Fruit fly (Drosophila melanogaster) whole organism, embryonic: ENCODE results near the gene Snup.

Experiments used
- Asciz ChIP-seq: fragments of 200-800 bp; sonication (Bioruptor generic); optimal IDR thresholded peaks from 2 replicates; lab custom pipeline; 2017; ENCODE audit warnings: missing biosample characterization, mild to moderate bottlenecking, missing genetic modification characterization, missing genetic modification reagents
- Awh ChIP-seq: fragments of 200-800 bp; sonication (Bioruptor generic); IDR thresholded peaks from 2 replicates; pipeline ENCODE4, ENCODE4 v1.3.6; 2022; ENCODE audit warnings: missing biosample characterization, missing genetic modification characterization
- CG11560 ChIP-seq: fragments of 200-800 bp; sonication (Bioruptor generic); IDR thresholded peaks from 3 replicates; pipeline ENCODE4 v1.3.6; 2022; ENCODE audit warnings: missing biosample characterization, missing genetic modification characterization
- CG12236 ChIP-seq: fragments of 200-800 bp; sonication (Bioruptor generic); optimal IDR thresholded peaks from 2 replicates; lab custom pipeline; 2016; ENCODE audit warnings: missing biosample characterization, missing genetic modification characterization
- CG12769 ChIP-seq: fragments of 200-800 bp; sonication (Bioruptor generic); optimal IDR thresholded peaks from 2 replicates; lab custom pipeline; 2019; ENCODE audit warnings: missing biosample characterization, mild to moderate bottlenecking, missing genetic modification characterization, moderate library complexity
- CG13424 ChIP-seq: fragments of 200-800 bp; sonication (Bioruptor generic); optimal IDR thresholded peaks from 2 replicates; lab custom pipeline; 2019; ENCODE audit warnings: missing biosample characterization, mild to moderate bottlenecking, missing genetic modification characterization, moderate library complexity
- CG14710 ChIP-seq: fragments of 200-800 bp; sonication (Bioruptor generic); optimal IDR thresholded peaks from 3 replicates; lab custom pipeline; 2019; ENCODE audit warnings: missing biosample characterization, mild to moderate bottlenecking, missing genetic modification characterization, moderate library complexity
- CG17385 ChIP-seq: fragments of 200-800 bp; sonication (Bioruptor generic); optimal IDR thresholded peaks from 3 replicates; lab custom pipeline; 2018; ENCODE audit warnings: missing biosample characterization, mild to moderate bottlenecking, missing genetic modification characterization
- CG17802 ChIP-seq: fragments of 200-800 bp; sonication (Bioruptor generic); optimal IDR thresholded peaks from 2 replicates; lab custom pipeline; 2018; ENCODE audit warnings: missing biosample characterization, mild to moderate bottlenecking, missing genetic modification characterization, moderate library complexity
- CG17912 ChIP-seq: fragments of 200-800 bp; sonication (Bioruptor generic); optimal IDR thresholded peaks from 2 replicates; lab custom pipeline; 2018; ENCODE audit warnings: missing biosample characterization, mild to moderate bottlenecking, missing genetic modification characterization
- CG1792 ChIP-seq: fragments of 200-800 bp; sonication (Bioruptor generic); optimal IDR thresholded peaks from 2 replicates; lab custom pipeline; 2016; ENCODE audit warnings: missing biosample characterization, missing genetic modification characterization
- CG18476 ChIP-seq: fragments of 200-800 bp; sonication (Bioruptor generic); optimal IDR thresholded peaks from 2 replicates; lab custom pipeline; 2016; ENCODE audit warnings: missing biosample characterization, mild to moderate bottlenecking, missing genetic modification characterization
- CG31224 ChIP-seq: fragments of 200-800 bp; sonication (Bioruptor generic); IDR thresholded peaks from 2 replicates; pipeline ENCODE4 v1.3.6; 2022; ENCODE audit warnings: missing biosample characterization, missing genetic modification characterization
- CG3847 ChIP-seq: fragments of 200-800 bp; sonication (Bioruptor generic); IDR thresholded peaks from 2 replicates; pipeline ENCODE4 v1.3.6; 2022; ENCODE audit warnings: missing biosample characterization, missing genetic modification characterization
- CG7839 ChIP-seq: fragments of 200-800 bp; sonication (Bioruptor generic); optimal IDR thresholded peaks from 3 replicates; lab custom pipeline; 2018; ENCODE audit warnings: missing biosample characterization, mild to moderate bottlenecking, missing genetic modification characterization, moderate library complexity
- CG7963 ChIP-seq: fragments of 200-800 bp; sonication (Bioruptor generic); IDR thresholded peaks from 3 replicates; pipeline ENCODE4 v1.3.6; 2022; ENCODE audit warnings: missing biosample characterization, missing genetic modification characterization; ENCODE audit not compliant: partially characterized antibody
- CkIIα-i1 ChIP-seq: fragments of 200-800 bp; sonication (Bioruptor generic); IDR thresholded peaks from 2 replicates; pipeline ENCODE4 v1.3.6; 2022; ENCODE audit warnings: missing biosample characterization, missing genetic modification characterization
- CrebB ChIP-seq: fragments of 200-800 bp; sonication (Bioruptor generic); optimal IDR thresholded peaks from 3 replicates; lab custom pipeline; 2018; ENCODE audit warnings: missing biosample characterization, mild to moderate bottlenecking, missing genetic modification characterization
- Dbx ChIP-seq: fragments of 200-800 bp; sonication (Bioruptor generic); IDR thresholded peaks from 3 replicates; pipeline ENCODE4 v1.3.6; 2022; ENCODE audit warnings: missing biosample characterization, missing genetic modification characterization
- Elba2 ChIP-seq: fragments of 200-800 bp; sonication (Bioruptor generic); optimal IDR thresholded peaks from 3 replicates; lab custom pipeline; 2016; ENCODE audit warnings: missing biosample characterization, missing genetic modification characterization
- GATAe ChIP-seq: fragments of 200-800 bp; sonication (Bioruptor generic); conservative IDR thresholded peaks from 2 replicates; pipeline ENCODE4 v1.3.6; 2022; ENCODE audit warnings: missing biosample characterization, missing genetic modification characterization
- Gsc ChIP-seq: fragments of 200-800 bp; sonication (Bioruptor generic); IDR thresholded peaks from 2 replicates; pipeline ENCODE4 v1.3.6; 2022; ENCODE audit warnings: missing biosample characterization, missing genetic modification characterization
- Hand ChIP-seq: fragments of 200-800 bp; sonication (Bioruptor generic); optimal IDR thresholded peaks from 2 replicates; lab custom pipeline; 2017; ENCODE audit warnings: mild to moderate bottlenecking, missing biosample characterization, missing genetic modification reagents, missing genetic modification characterization
- Lpt ChIP-seq: fragments of >200 bp; optimal IDR thresholded peaks from 2 replicates; lab custom pipeline; 2018; ENCODE audit warnings: missing biosample characterization, missing genetic modification characterization
- NC2β ChIP-seq: fragments of 200-800 bp; sonication (Bioruptor generic); optimal IDR thresholded peaks from 2 replicates; lab custom pipeline; 2016; ENCODE audit warnings: missing biosample characterization, missing genetic modification characterization
- Nf-YB ChIP-seq: fragments of 200-800 bp; sonication (Bioruptor generic); optimal IDR thresholded peaks from 3 replicates; lab custom pipeline; 2019; ENCODE audit warnings: missing biosample characterization, mild to moderate bottlenecking, missing genetic modification characterization, moderate library complexity
- Scr ChIP-seq: fragments of 200-800 bp; sonication (Bioruptor generic); IDR thresholded peaks from 2 replicates; pipeline ENCODE4 v1.3.6; 2022; ENCODE audit warnings: missing biosample characterization, missing genetic modification characterization; ENCODE audit not compliant: partially characterized antibody
- Usf ChIP-seq: fragments of 200-800 bp; sonication (Bioruptor generic); optimal IDR thresholded peaks from 2 replicates; lab custom pipeline; 2017; ENCODE audit warnings: missing genotype, missing biosample characterization, missing genetic modification characterization
- Xrp1 ChIP-seq: fragments of 200-800 bp; sonication (Bioruptor generic); IDR thresholded peaks from 2 replicates; pipeline ENCODE4 v1.3.6; 2022; ENCODE audit warnings: missing biosample characterization, missing genetic modification characterization
- cg ChIP-seq: fragments of 200-800 bp; sonication (Bioruptor generic); optimal IDR thresholded peaks from 3 replicates; lab custom pipeline; 2019; ENCODE audit warnings: missing biosample characterization, mild to moderate bottlenecking, missing genetic modification characterization, moderate library complexity
- dimm ChIP-seq: fragments of 200-800 bp; sonication (Bioruptor generic); IDR thresholded peaks from 2 replicates; pipeline ENCODE4 v1.3.6; 2022; ENCODE audit warnings: missing biosample characterization, missing genetic modification characterization
- dm ChIP-seq: fragments of 200-800 bp; sonication (Bioruptor generic); optimal IDR thresholded peaks from 3 replicates; lab custom pipeline; 2016; ENCODE audit warnings: missing biosample characterization, missing genetic modification characterization
- eve ChIP-seq, 2 experiments: fragments of >200 bp; optimal IDR thresholded peaks; 2 replicates each; lab custom pipeline; 2017; ENCODE audit warnings: missing biosample characterization in 2 of 2, missing genetic modification characterization in 2 of 2
- fd102C ChIP-seq: fragments of 200-800 bp; sonication (Bioruptor generic); optimal IDR thresholded peaks from 2 replicates; lab custom pipeline; 2018; ENCODE audit warnings: missing biosample characterization, mild to moderate bottlenecking, missing genetic modification characterization, moderate library complexity
- fd64A ChIP-seq: fragments of 200-800 bp; sonication (Bioruptor generic); optimal IDR thresholded peaks from 3 replicates; lab custom pipeline; 2018; ENCODE audit warnings: missing biosample characterization, mild to moderate bottlenecking, missing genetic modification characterization
- ftz-f1 ChIP-seq: fragments of 200-800 bp; sonication (Bioruptor generic); optimal IDR thresholded peaks from 2 replicates; lab custom pipeline; 2016; ENCODE audit warnings: missing biosample characterization, missing genetic modification characterization
- gro ChIP-seq: fragments of 200-800 bp; sonication (Bioruptor generic); optimal IDR thresholded peaks from 2 replicates; lab custom pipeline; 2016; ENCODE audit warnings: missing biosample characterization, missing genetic modification characterization
- gsb-n ChIP-seq: fragments of 200-800 bp; sonication (Bioruptor generic); optimal IDR thresholded peaks from 3 replicates; lab custom pipeline; 2018; ENCODE audit warnings: missing biosample characterization, mild to moderate bottlenecking, missing genetic modification characterization
- kni ChIP-seq: fragments of 200-800 bp; sonication (Bioruptor generic); optimal IDR thresholded peaks from 3 replicates; lab custom pipeline; 2017; ENCODE audit warnings: mild to moderate bottlenecking, missing biosample characterization, missing genetic modification reagents, missing genetic modification characterization
- repo ChIP-seq: fragments of 200-800 bp; sonication (Bioruptor generic); optimal IDR thresholded peaks from 2 replicates; lab custom pipeline; 2016; ENCODE audit warnings: missing biosample characterization, missing genetic modification characterization
- salm ChIP-seq: fragments of 200-800 bp; sonication (Bioruptor generic); optimal IDR thresholded peaks from 2 replicates; lab custom pipeline; 2018; ENCODE audit warnings: missing biosample characterization, mild to moderate bottlenecking, missing genetic modification characterization
- sc ChIP-seq, 3 experiments: fragments of >200 bp in 2 of 3; fragments of 200-800 bp in 1 of 3; sonication (Bioruptor generic) in 1 of 3; optimal IDR thresholded peaks; 2 replicates in 2 of 3; 3 replicates in 1 of 3; lab custom pipeline; 2017; ENCODE audit warnings: mild to moderate bottlenecking in 1 of 3, missing biosample characterization in 1 of 3, missing genetic modification characterization in 1 of 3, missing genetic modification reagents in 1 of 3
- sima ChIP-seq: fragments of 200-800 bp; sonication (Bioruptor generic); optimal IDR thresholded peaks from 2 replicates; lab custom pipeline; 2016; ENCODE audit warnings: missing biosample characterization, missing genetic modification characterization
- sug ChIP-seq: fragments of 200-800 bp; optimal IDR thresholded peaks from 2 replicates; lab custom pipeline; 2019; ENCODE audit warnings: missing biosample characterization, mild to moderate bottlenecking, missing genetic modification characterization, moderate library complexity
- tll ChIP-seq, 2 experiments: fragments of 200-800 bp in 1 of 2; fragments of >200 bp in 1 of 2; sonication (Bioruptor generic) in 1 of 2; optimal IDR thresholded peaks; 2 replicates each; lab custom pipeline; 2017 to 2019; ENCODE audit warnings: missing biosample characterization in 2 of 2, missing genetic modification characterization in 2 of 2, mild to moderate bottlenecking in 1 of 2, moderate library complexity in 1 of 2
- vfl ChIP-seq: fragments of 200-800 bp; sonication (Bioruptor generic); optimal IDR thresholded peaks from 2 replicates; lab custom pipeline; 2016; ENCODE audit warnings: missing biosample characterization, missing genetic modification characterization
- zen2 ChIP-seq: fragments of 200-800 bp; sonication (Bioruptor generic); IDR thresholded peaks from 3 replicates; pipeline ENCODE4 v1.3.6; 2022; ENCODE audit warnings: missing biosample characterization, missing genetic modification characterization; ENCODE audit not compliant: partially characterized antibody

The Snup gene

DNA sequence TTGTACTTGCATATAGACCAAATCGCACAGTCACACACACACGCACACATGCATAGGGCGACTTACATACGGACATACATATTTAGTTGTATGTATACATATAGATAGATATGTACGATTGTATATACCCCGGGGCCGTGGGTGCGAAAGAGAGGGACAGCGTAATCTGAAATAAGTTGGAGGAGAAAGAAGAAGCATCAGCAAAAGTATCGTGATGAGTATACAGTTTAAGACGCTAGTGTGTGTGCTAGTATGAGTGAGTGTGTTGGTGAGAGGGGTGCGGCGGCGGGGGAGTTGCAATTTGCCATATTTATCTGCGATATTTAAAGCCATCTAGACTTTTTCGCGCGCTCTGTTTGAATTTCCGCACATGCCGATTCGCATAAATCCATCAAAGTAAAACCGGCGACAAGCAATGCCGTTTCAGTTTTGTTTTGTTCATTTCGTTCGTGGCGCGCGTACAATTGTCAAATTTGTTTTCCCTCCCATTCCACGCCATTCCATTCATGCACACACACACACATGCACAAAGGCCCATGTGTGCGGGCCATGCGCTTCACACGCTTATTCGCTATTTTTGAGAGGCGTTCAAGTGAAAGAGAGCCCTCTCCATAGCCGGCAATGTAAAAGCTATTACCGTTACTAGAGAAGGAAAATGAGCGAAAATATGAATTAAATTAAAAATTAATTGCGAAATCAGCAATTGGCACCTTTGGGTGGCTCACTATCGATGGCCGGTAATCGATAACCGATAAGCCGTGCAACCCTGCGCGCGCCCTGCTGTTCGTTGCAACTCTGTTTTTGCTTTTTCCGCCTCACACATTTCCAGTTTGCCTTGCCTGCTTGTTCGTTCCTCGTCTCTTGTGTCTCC is 16.7 kb upstream of the Snup start (continued):
- TF ChIP-seq gsb-n (tag; lab: Kevin White, UChicago) (peak; percentile 71), CG17802 (peak; percentile 54), CG31224 (peak; percentile 75), CG17912 (GFP tag; lab: Kevin White, UChicago) (peak; percentile 91), fd102C (GFP tag; lab: Kevin White, UChicago) (peak; percentile 67), Elba2 (GFP tag; lab: Kevin White, UChicago) (no peak), salm (tag; lab: Kevin White, UChicago) (peak; percentile 70), vfl (GFP tag; lab: Kevin White, UChicago) (peak; percentile 80), tll (GFP tag; optimal IDR thresholded peaks at IDR 0.05; lab: Kevin White, UChicago) (no peak), Awh (GFP tag; lab: Robert Waterston, UW) (peak; percentile 78), gro (GFP tag; lab: Kevin White, UChicago) (peak; percentile 73), CrebB (peak; percentile 84), CG3847 (GFP tag; lab: Robert Waterston, UW) (peak; percentile 73), NC2β (peak; percentile 88), GATAe (GFP tag; lab: Robert Waterston, UW) (no peak), CG7839 (tag; lab: Kevin White, UChicago) (peak; percentile 70), Gsc (no peak), CG12769 (tag; lab: Kevin White, UChicago) (peak; percentile 75), sima (peak; percentile 52), CG12236 (GFP tag; lab: Kevin White, UChicago) (peak; percentile 78), sug (peak; percentile 78), dimm (no peak), Scr (GFP tag; lab: Robert Waterston, UW) (peak; percentile 78), repo (peak; percentile 76), fd64A (peak; percentile 89), Lpt (GFP tag; lab: Kevin White, UChicago) (no peak), zen2 (GFP tag; lab: Robert Waterston, UW) (0 out of 3 replicates have a peak, but pooled peaks have one; percentile 56), CkIIα-i1 (no peak), CG13424 (peak; percentile 59), kni (GFP tag; lab: Kevin White, UChicago) (peak; percentile 94), Nf-YB (GFP tag; lab: Kevin White, UChicago) (peak; percentile 54), ftz-f1 (GFP tag; lab: Kevin White, UChicago) (peak; percentile 79), Hand (GFP tag; lab: Kevin White, UChicago) (peak; percentile 87), CG7963 (GFP tag; lab: Robert Waterston, UW) (peak; percentile 84), eve (GFP tag; optimal IDR thresholded peaks at IDR 0.05; lab: Kevin White, UChicago) (no peak), CG11560 (tag; lab: Robert Waterston, UW) (0 out of 3 replicates have a peak, but pooled peaks have one; percentile 42), sc (optimal IDR thresholded peaks at IDR 0.05; lab: Kevin White, UChicago) (no peak), sc (GFP tag; optimal IDR thresholded peaks at IDR 0.05; lab: Kevin White, UChicago) (peak; percentile 76), CG17385 (GFP tag; lab: Kevin White, UChicago) (peak; percentile 94), Xrp1 (GFP tag; lab: Robert Waterston, UW) (peak; percentile 65), Asciz (GFP tag; lab: Kevin White, UChicago) (peak; percentile 74), Dbx (GFP tag; lab: Robert Waterston, UW) (peak; percentile 84), CG1792 (GFP tag; lab: Kevin White, UChicago) (peak; percentile 53), dm (GFP tag; lab: Kevin White, UChicago) (peak; percentile 93), CG18476 (GFP tag; lab: Kevin White, UChicago) (peak; percentile 61), CG14710 (tag; lab: Kevin White, UChicago) (peak; percentile 78), Usf (GFP tag; lab: Kevin White, UChicago) (peak; percentile 34), cg (peak; percentile 89)
